Fruit fly (Drosophila melanogaster) whole organism, prepupa: Measurements from ENCODE around the gene sens-2.

Experiments used
- CG10631 ChIP-seq: fragments of 200-800 bp; sonication (Bioruptor generic); optimal IDR thresholded peaks from 2 replicates; lab custom pipeline; 2016; ENCODE audit warnings: missing biosample characterization, missing genetic modification characterization
- CG10669 ChIP-seq: fragments of 200-800 bp; sonication (Bioruptor generic); optimal IDR thresholded peaks from 3 replicates; lab custom pipeline; 2018; ENCODE audit warnings: missing biosample characterization, mild to moderate bottlenecking, missing genetic modification characterization, moderate library complexity
- CG11294 ChIP-seq: fragments of 200-800 bp; sonication (Bioruptor generic); IDR thresholded peaks from 2 replicates; pipeline ENCODE4 v1.3.6; 2022; ENCODE audit warnings: missing biosample characterization, missing genetic modification characterization
- CG11902 ChIP-seq: fragments of 200-800 bp; sonication (Bioruptor generic); optimal IDR thresholded peaks from 3 replicates; lab custom pipeline; 2016; ENCODE audit warnings: missing biosample characterization, missing genetic modification characterization
- CG1621 ChIP-seq: fragments of 200-800 bp; sonication (Bioruptor generic); optimal IDR thresholded peaks from 3 replicates; lab custom pipeline; 2018; ENCODE audit warnings: missing biosample characterization, mild to moderate bottlenecking, missing genetic modification characterization
- CG16779 ChIP-seq: fragments of 200-800 bp; sonication (Bioruptor generic); optimal IDR thresholded peaks from 3 replicates; lab custom pipeline; 2017; ENCODE audit warnings: missing biosample characterization, mild to moderate bottlenecking, missing genetic modification characterization
- CG3032 ChIP-seq: fragments of 200-800 bp; optimal IDR thresholded peaks from 2 replicates; lab custom pipeline; 2019; ENCODE audit warnings: missing biosample characterization, mild to moderate bottlenecking, missing genetic modification characterization, moderate library complexity
- CG31627 ChIP-seq: fragments of 200-800 bp; sonication (Bioruptor generic); optimal IDR thresholded peaks from 3 replicates; lab custom pipeline; 2016; ENCODE audit warnings: missing biosample characterization, missing genetic modification characterization
- CG32006 ChIP-seq: fragments of 200-800 bp; sonication (Bioruptor generic); optimal IDR thresholded peaks from 3 replicates; lab custom pipeline; 2017; ENCODE audit warnings: missing biosample characterization, mild to moderate bottlenecking, missing genetic modification characterization
- CG34406 ChIP-seq: fragments of 200-800 bp; sonication (Bioruptor generic); optimal IDR thresholded peaks from 3 replicates; lab custom pipeline; 2016; ENCODE audit warnings: missing biosample characterization, missing genetic modification characterization
- CG3919 ChIP-seq: fragments of 200-800 bp; sonication (Bioruptor generic); optimal IDR thresholded peaks from 3 replicates; lab custom pipeline; 2016; ENCODE audit warnings: missing biosample characterization, missing genetic modification characterization
- CG4318 ChIP-seq: fragments of 200-800 bp; sonication (Bioruptor generic); optimal IDR thresholded peaks from 3 replicates; lab custom pipeline; 2017; ENCODE audit warnings: missing biosample characterization, mild to moderate bottlenecking, missing genetic modification characterization
- CG6163 ChIP-seq: fragments of 200-800 bp; sonication (Bioruptor generic); IDR thresholded peaks from 3 replicates; pipeline ENCODE4 v1.3.6; 2022; ENCODE audit warnings: missing biosample characterization, missing genetic modification characterization
- CG6276 ChIP-seq: fragments of 200-800 bp; sonication (Bioruptor generic); optimal IDR thresholded peaks from 2 replicates; lab custom pipeline; 2017; ENCODE audit warnings: missing biosample characterization, mild to moderate bottlenecking, missing genetic modification characterization
- CG6792 ChIP-seq: fragments of 200-800 bp; sonication (Bioruptor generic); optimal IDR thresholded peaks from 3 replicates; lab custom pipeline; 2016; ENCODE audit warnings: missing biosample characterization, missing genetic modification characterization
- CG6808 ChIP-seq: fragments of 200-800 bp; sonication (Bioruptor generic); optimal IDR thresholded peaks from 3 replicates; lab custom pipeline; 2017; ENCODE audit warnings: missing biosample characterization, missing genetic modification characterization, mild to moderate bottlenecking, moderate library complexity, missing genetic modification reagents
- CG8319 ChIP-seq: fragments of 200-800 bp; sonication (Bioruptor generic); optimal IDR thresholded peaks from 3 replicates; lab custom pipeline; 2016; ENCODE audit warnings: missing biosample characterization, missing genetic modification characterization
- CG9139 ChIP-seq: fragments of 200-800 bp; sonication (Bioruptor generic); optimal IDR thresholded peaks from 3 replicates; lab custom pipeline; 2017; ENCODE audit warnings: missing biosample characterization, mild to moderate bottlenecking, missing genetic modification characterization
- Eip78C ChIP-seq: fragments of 200-800 bp; sonication (Bioruptor generic); peaks from one replicate; lab custom pipeline; 2016; ENCODE audit warnings: missing biosample characterization, missing genetic modification characterization
- Eip93F ChIP-seq: fragments of 200-800 bp; sonication (Bioruptor generic); optimal IDR thresholded peaks from 2 replicates; lab custom pipeline; 2016; ENCODE audit warnings: missing biosample characterization, mild to moderate bottlenecking, missing genetic modification characterization
- Ets21C ChIP-seq: fragments of 200-800 bp; sonication (Bioruptor generic); optimal IDR thresholded peaks from 3 replicates; lab custom pipeline; 2016; ENCODE audit warnings: missing biosample characterization, missing genetic modification characterization
- Ets96B ChIP-seq: fragments of 200-800 bp; optimal IDR thresholded peaks from 2 replicates; lab custom pipeline; 2019; ENCODE audit warnings: missing biosample characterization, mild to moderate bottlenecking, missing genetic modification characterization, moderate library complexity
- Gug ChIP-seq: fragments of 200-800 bp; sonication (Bioruptor generic); IDR thresholded peaks from 2 replicates; pipeline ENCODE4 v1.3.6; 2022; ENCODE audit warnings: missing biosample characterization, missing genetic modification characterization
- Hr4 ChIP-seq: fragments of 200-800 bp; sonication (Bioruptor generic); optimal IDR thresholded peaks from 3 replicates; lab custom pipeline; 2016; ENCODE audit warnings: missing biosample characterization, missing genetic modification characterization
- Lpt ChIP-seq: fragments of 200-800 bp; sonication (Bioruptor generic); optimal IDR thresholded peaks from 3 replicates; lab custom pipeline; 2016; ENCODE audit warnings: missing biosample characterization, missing genetic modification characterization
- OdsH ChIP-seq: fragments of 200-800 bp; sonication (Bioruptor generic); optimal IDR thresholded peaks from 3 replicates; lab custom pipeline; 2016; ENCODE audit warnings: missing biosample characterization, missing genetic modification characterization
- Smox ChIP-seq: fragments of 200-800 bp; sonication (Bioruptor generic); optimal IDR thresholded peaks from 3 replicates; lab custom pipeline; 2016; ENCODE audit warnings: missing biosample characterization, missing genetic modification characterization
- Sox14 ChIP-seq: fragments of 200-800 bp; sonication (Bioruptor generic); optimal IDR thresholded peaks from 3 replicates; lab custom pipeline; 2016; ENCODE audit warnings: missing biosample characterization, missing genetic modification characterization
- Sox15 ChIP-seq: fragments of 200-800 bp; sonication (Bioruptor generic); optimal IDR thresholded peaks from 3 replicates; lab custom pipeline; 2016; ENCODE audit warnings: missing biosample characterization, missing genetic modification characterization
- achi ChIP-seq: fragments of 200-800 bp; sonication (Bioruptor generic); optimal IDR thresholded peaks from 3 replicates; lab custom pipeline; 2016; ENCODE audit warnings: missing biosample characterization, missing genetic modification characterization
- acj6 ChIP-seq: fragments of 200-800 bp; sonication (Bioruptor generic); optimal IDR thresholded peaks from 3 replicates; lab custom pipeline; 2016; ENCODE audit warnings: missing biosample characterization, missing genetic modification characterization
- cyc ChIP-seq: fragments of 200-800 bp; sonication (Bioruptor generic); optimal IDR thresholded peaks from 3 replicates; lab custom pipeline; 2016; ENCODE audit warnings: missing biosample characterization, missing genetic modification characterization
- dsx ChIP-seq: fragments of 200-800 bp; optimal IDR thresholded peaks from 3 replicates; lab custom pipeline; 2019; ENCODE audit warnings: missing biosample characterization, mild to moderate bottlenecking, missing genetic modification characterization, moderate library complexity; ENCODE audit not compliant: poor library complexity, severe bottlenecking
- eg ChIP-seq: fragments of 200-800 bp; sonication (Bioruptor generic); IDR thresholded peaks from 3 replicates; pipeline ENCODE4 v1.3.6; 2022; ENCODE audit warnings: missing biosample characterization, missing genetic modification characterization
- esn ChIP-seq: fragments of 200-800 bp; sonication (Bioruptor generic); optimal IDR thresholded peaks from 2 replicates; lab custom pipeline; 2016; ENCODE audit warnings: missing biosample characterization, mild to moderate bottlenecking, missing genetic modification characterization, moderate library complexity
- fd85E ChIP-seq: fragments of 200-800 bp; sonication (Bioruptor generic); optimal IDR thresholded peaks from 3 replicates; lab custom pipeline; 2016; ENCODE audit warnings: missing biosample characterization, missing genetic modification characterization
- fkh ChIP-seq: fragments of 200-800 bp; sonication (Bioruptor generic); optimal IDR thresholded peaks from 3 replicates; lab custom pipeline; 2017; ENCODE audit warnings: missing biosample characterization, mild to moderate bottlenecking, missing genetic modification characterization, moderate library complexity
- lz ChIP-seq: fragments of 200-800 bp; sonication (Bioruptor generic); optimal IDR thresholded peaks from 3 replicates; lab custom pipeline; 2016; ENCODE audit warnings: missing biosample characterization, missing genetic modification characterization
- net ChIP-seq: fragments of 200-800 bp; sonication (Bioruptor generic); optimal IDR thresholded peaks from 3 replicates; lab custom pipeline; 2016; ENCODE audit warnings: missing biosample characterization, missing genetic modification characterization
- pdm3 ChIP-seq: fragments of 200-800 bp; sonication (Bioruptor generic); optimal IDR thresholded peaks from 3 replicates; lab custom pipeline; 2016; ENCODE audit warnings: missing biosample characterization, missing genetic modification characterization
- salr ChIP-seq, 2 experiments: fragments of 200-800 bp; sonication (Bioruptor generic); optimal IDR thresholded peaks; 3 replicates each; lab custom pipeline; 2016 to 2018; ENCODE audit warnings: missing biosample characterization in 2 of 2, missing genetic modification characterization in 2 of 2, mild to moderate bottlenecking in 1 of 2
- spab ChIP-seq: fragments of 200-800 bp; sonication (Bioruptor generic); optimal IDR thresholded peaks from 2 replicates; lab custom pipeline; 2017; ENCODE audit warnings: missing biosample characterization, mild to moderate bottlenecking, missing genetic modification characterization, missing genetic modification reagents
- ss ChIP-seq, 2 experiments: fragments of 200-800 bp; sonication (Bioruptor generic); optimal IDR thresholded peaks; 2 replicates in 1 of 2; 3 replicates in 1 of 2; lab custom pipeline; 2017 to 2018; ENCODE audit warnings: mild to moderate bottlenecking in 2 of 2, missing biosample characterization in 2 of 2, missing genetic modification characterization in 2 of 2, moderate library complexity in 1 of 2
- svp ChIP-seq: fragments of 200-800 bp; sonication (Bioruptor generic); peaks from one replicate; lab custom pipeline; 2016; ENCODE audit warnings: missing biosample characterization, missing genetic modification characterization
- topi ChIP-seq: fragments of 200-800 bp; sonication (Bioruptor generic); optimal IDR thresholded peaks from 3 replicates; lab custom pipeline; 2016; ENCODE audit warnings: missing biosample characterization, missing genetic modification characterization
- vri ChIP-seq: fragments of 200-800 bp; sonication (Bioruptor generic); optimal IDR thresholded peaks from 3 replicates; lab custom pipeline; 2016; ENCODE audit warnings: missing biosample characterization, mild to moderate bottlenecking, missing genetic modification characterization

Gene sens-2

dm6 chr2L:6870777-6871176 lies 49.0 kb downstream of the sens-2 start:
- TF ChIP-seq Sox14 (GFP tag; lab: Kevin White, UChicago) (no peak), vri (peak; percentile 16)

- TF ChIP-seq lz (GFP tag; lab: Kevin White, UChicago): no peak
These were observed 52.3 kb downstream of the sens-2 start for dm6 chr2L:6874006-6874405.

- TF ChIP-seq Sox14 (GFP tag; lab: Kevin White, UChicago): no peak
- TF ChIP-seq ss (GFP tag; optimal IDR thresholded peaks at IDR 0.05; lab: Kevin White, UChicago): peak in 1 of 2 experiments; percentile 33
- no peak for TF ChIP-seq fd85E (GFP tag; lab: Kevin White, UChicago)
- no peak for TF ChIP-seq esn (GFP tag; lab: Kevin White, UChicago)
- TF ChIP-seq Eip93F (GFP tag; lab: Kevin White, UChicago): no peak
- no peak for TF ChIP-seq CG9139
- TF ChIP-seq Sox15 (GFP tag; lab: Kevin White, UChicago): no peak
- TF ChIP-seq CG6792: no peak
- TF ChIP-seq Ets21C (GFP tag; lab: Kevin White, UChicago): no peak
- TF ChIP-seq CG6808: peak; percentile 34
- TF ChIP-seq Hr4 (GFP tag; lab: Kevin White, UChicago): no peak
- TF ChIP-seq Ets96B: peak; percentile 33
- peak; percentile 6 for TF ChIP-seq OdsH (GFP tag; lab: Kevin White, UChicago)
- peak; percentile 19 for TF ChIP-seq acj6 (GFP tag; lab: Kevin White, UChicago)
- peak; percentile 9 for TF ChIP-seq CG6276
- TF ChIP-seq lz (GFP tag; lab: Kevin White, UChicago): no peak
- no peak for TF ChIP-seq CG16779
- no peak for TF ChIP-seq Smox (GFP tag; lab: Kevin White, UChicago)
- TF ChIP-seq CG10669 (GFP tag; lab: Kevin White, UChicago): peak; percentile 8
- TF ChIP-seq CG8319 (GFP tag; lab: Kevin White, UChicago): no peak
- TF ChIP-seq eg (GFP tag; lab: Robert Waterston, UW): no peak
- TF ChIP-seq CG31627 (GFP tag; lab: Kevin White, UChicago): no peak
- peak; percentile 1 for TF ChIP-seq achi (GFP tag; lab: Kevin White, UChicago)
- no peak for TF ChIP-seq CG3919
- peak in 1 of 2 experiments; percentile 25 for TF ChIP-seq salr (GFP tag; optimal IDR thresholded peaks at IDR 0.05; lab: Kevin White, UChicago)
- TF ChIP-seq CG34406: peak; percentile 31
- no peak for TF ChIP-seq Gug
- TF ChIP-seq svp (GFP tag; lab: Kevin White, UChicago): peak; percentile 5
- no peak for TF ChIP-seq topi (GFP tag; lab: Kevin White, UChicago)
- TF ChIP-seq Eip78C: peak; percentile 72
- peak; percentile 19 for TF ChIP-seq dsx (GFP tag; lab: Kevin White, UChicago)
- TF ChIP-seq fkh: no peak
- TF ChIP-seq vri: no peak
- TF ChIP-seq CG4318 (GFP tag; lab: Kevin White, UChicago): no peak
- TF ChIP-seq CG11294 (GFP tag; lab: Robert Waterston, UW): no peak
- TF ChIP-seq CG10631: peak; percentile 20
- TF ChIP-seq cyc: no peak
- TF ChIP-seq spab (GFP tag; lab: Kevin White, UChicago): no peak
- TF ChIP-seq CG32006: peak; percentile 55
- no peak for TF ChIP-seq CG1621
- TF ChIP-seq pdm3 (GFP tag; lab: Kevin White, UChicago): no peak
- TF ChIP-seq Lpt (GFP tag; lab: Kevin White, UChicago): no peak
- no peak for TF ChIP-seq CG11902 (GFP tag; lab: Kevin White, UChicago)
- TF ChIP-seq net (GFP tag; lab: Kevin White, UChicago): no peak
- peak; percentile 20 for TF ChIP-seq CG3032 (tag; lab: Kevin White, UChicago)
- no peak for TF ChIP-seq CG6163 (GFP tag; lab: Robert Waterston, UW)
- TF ChIP-seq, all 60 proteins: peak for 16
These were observed 52.9 kb downstream of the sens-2 start, which contains the start of gene Nlg2 for dm6 chr2L:6874526-6875198. Gene Nlg2, plus strand, starts transcription at chr2L:6874900.
